Worm (Caenorhabditis elegans): ENCODE data around the gene smex-2.
A peak's percentile ranks its signal among the peaks of the same experiment; 100 is the strongest.

smex-2 gene

DNA sequence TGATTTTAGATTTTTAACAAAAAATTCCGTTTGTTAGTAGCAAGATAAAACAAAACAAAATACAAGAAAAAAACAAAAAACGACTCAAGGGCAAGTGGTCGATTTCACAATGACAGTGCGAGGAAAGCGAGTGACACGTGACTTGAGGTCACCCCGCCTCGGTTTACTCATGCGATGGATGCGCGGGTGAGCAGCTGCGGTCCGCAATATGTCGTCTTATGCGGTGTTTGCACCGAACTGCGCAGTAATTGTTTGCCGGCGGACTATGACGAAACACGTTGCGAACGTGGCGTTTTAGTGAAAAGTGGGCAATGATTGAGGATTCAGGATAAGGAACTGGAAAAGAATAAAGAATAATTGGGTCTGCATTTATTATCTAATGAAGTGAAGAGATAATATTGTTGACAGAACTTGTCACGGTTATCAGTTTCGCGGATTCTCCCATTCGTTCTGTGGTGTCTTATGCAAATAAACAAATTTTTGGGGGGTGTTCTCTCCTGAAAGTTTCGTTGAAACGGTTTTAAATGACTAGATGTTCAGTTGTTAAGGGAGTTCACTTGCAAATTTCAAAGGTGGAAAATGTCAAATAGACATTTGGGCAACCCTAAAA lies 32.2 kb upstream of the smex-2 start (continued):
- TF ChIP-seq duxl-1 (tag; optimal IDR thresholded peaks at IDR 0.05; ENCODE audit: poor library complexity) (peak; percentile 52), dmd-6 (GFP tag; IDR thresholded peaks at IDR 0.05) (peak; percentile 81), jun-1 (tag; optimal IDR thresholded peaks at IDR 0.05) (no peak), ZK337.2 (GFP tag; IDR thresholded peaks at IDR 0.05) (no peak), ztf-7 (tag; optimal IDR thresholded peaks at IDR 0.05) (no peak), daf-16 (GFP tag; optimal IDR thresholded peaks at IDR 0.05) (peak in 1 of 2 experiments; percentile 32), daf-16 (tag; optimal IDR thresholded peaks at IDR 0.05) (peak; percentile 95), D1046.2 (GFP tag; IDR thresholded peaks at IDR 0.05) (no peak), ceh-28 (tag; optimal IDR thresholded peaks at IDR 0.05) (no peak), ceh-20 (GFP tag; IDR thresholded peaks at IDR 0.05) (peak; percentile 64), dmd-9 (GFP tag; IDR thresholded peaks at IDR 0.05) (no peak), dve-1 (tag; optimal IDR thresholded peaks at IDR 0.05; ENCODE audit: insufficient read depth) (peak; percentile 25), zip-11 (GFP tag; IDR thresholded peaks at IDR 0.05) (no peak), lin-38 (GFP tag; IDR thresholded peaks at IDR 0.05) (no peak), ama-1 (optimal IDR thresholded peaks at IDR 0.05) (no peak), ceh-32 (tag; optimal IDR thresholded peaks at IDR 0.05; ENCODE audit: poor library complexity) (no peak), daf-12 (tag; optimal IDR thresholded peaks at IDR 0.05) (no peak)

DNA sequence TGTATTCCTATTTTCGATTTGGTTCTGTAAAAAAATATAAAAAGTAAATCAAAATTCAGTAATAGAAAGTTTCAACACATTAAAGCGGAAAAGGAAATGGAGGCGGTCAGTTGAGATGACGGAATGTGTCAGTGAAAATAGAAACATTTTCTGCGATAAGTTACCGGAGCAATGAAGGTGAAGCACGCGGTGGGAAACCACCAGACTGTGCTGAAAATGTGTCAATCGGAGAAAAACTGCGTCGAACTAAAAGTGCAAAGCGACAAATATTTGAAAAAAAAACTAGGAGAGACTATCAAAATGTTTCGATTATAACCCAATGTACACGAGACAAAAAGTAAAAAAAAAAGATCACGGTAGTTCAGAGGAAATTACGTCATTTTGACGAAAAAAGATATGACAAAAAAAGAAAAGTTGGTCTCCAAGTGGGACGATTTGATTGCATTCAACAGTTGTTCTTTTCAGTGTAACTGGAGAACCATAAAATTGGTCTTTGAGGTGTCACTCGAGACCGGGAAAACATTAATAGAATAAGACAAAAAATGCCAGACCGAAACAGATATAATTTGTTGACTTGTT lies 31.2 kb upstream of the smex-2 start, which contains the start of gene acl-4:
acl-4 (minus strand) TSS at position 27 of the 579 bp plus-strand sequence.
- TF ChIP-seq zip-11 (GFP tag; IDR thresholded peaks at IDR 0.05) (no peak), nhr-102 (tag; optimal IDR thresholded peaks at IDR 0.05) (no peak), mdt-29 (GFP tag; IDR thresholded peaks at IDR 0.05) (no peak), dmd-6 (GFP tag; IDR thresholded peaks at IDR 0.05) (peak; percentile 83), nhr-28 (tag; optimal IDR thresholded peaks at IDR 0.05) (peak; percentile 44), mdl-1 (tag; optimal IDR thresholded peaks at IDR 0.05) (peak in 1 of 2 experiments; percentile 41), dmd-9 (GFP tag; IDR thresholded peaks at IDR 0.05) (no peak), madf-9 (GFP tag; conservative IDR thresholded peaks at IDR 0.05) (no peak), aha-1 (tag) (peak; percentile 64), hlh-11 (tag; optimal IDR thresholded peaks at IDR 0.05) (peak; percentile 3), php-3 (GFP tag; IDR thresholded peaks at IDR 0.05) (no peak), dve-1 (tag; optimal IDR thresholded peaks at IDR 0.05; ENCODE audit: insufficient read depth) (peak; percentile 17), T20F7.1 (GFP tag; optimal IDR thresholded peaks at IDR 0.05) (no peak), mep-1 (tag; optimal IDR thresholded peaks at IDR 0.05) (no peak), daf-16 (GFP tag; optimal IDR thresholded peaks at IDR 0.05) (no peak), daf-16 (tag; optimal IDR thresholded peaks at IDR 0.05) (peak; percentile 47), hlh-30 (tag; optimal IDR thresholded peaks at IDR 0.05; ENCODE audit: insufficient read depth) (peak; percentile 16)

DNA sequence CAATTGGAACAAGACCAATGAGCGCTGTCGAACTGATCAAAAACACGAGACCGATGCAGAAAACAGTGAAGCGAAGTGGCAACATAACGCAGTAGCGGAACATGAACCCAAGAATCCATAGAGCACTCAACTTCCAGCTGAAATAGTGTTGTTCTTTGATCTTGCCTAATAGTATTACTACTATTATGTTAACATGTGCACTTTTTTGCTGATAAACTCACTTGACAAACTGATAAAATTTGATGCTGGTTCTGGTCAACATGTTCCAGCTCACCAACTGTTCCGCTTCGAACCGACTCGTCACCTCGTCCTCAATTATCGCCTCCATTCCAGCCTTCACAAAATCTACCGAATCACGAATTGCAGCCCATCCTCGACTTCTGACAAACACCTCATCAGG lies 29.0 kb upstream of the smex-2 start:
- no peak for TF ChIP-seq lim-7 (GFP tag; IDR thresholded peaks at IDR 0.05)
- peak; percentile 4 for TF ChIP-seq mes-2 (tag; optimal IDR thresholded peaks at IDR 0.05; ENCODE audit: poor library complexity, severe bottlenecking)
- no peak for TF ChIP-seq ceh-28 (tag; optimal IDR thresholded peaks at IDR 0.05)
- no peak for TF ChIP-seq dmd-8 (GFP tag; IDR thresholded peaks at IDR 0.05)
- TF ChIP-seq daf-12 (tag; optimal IDR thresholded peaks at IDR 0.05) = no peak
- no peak for TF ChIP-seq madf-9 (GFP tag; conservative IDR thresholded peaks at IDR 0.05)
- peak; percentile 58 for TF ChIP-seq nhr-28 (tag; optimal IDR thresholded peaks at IDR 0.05)
- no peak for TF ChIP-seq gei-8 (GFP tag; optimal IDR thresholded peaks at IDR 0.05)
- TF ChIP-seq nhr-102 (tag; optimal IDR thresholded peaks at IDR 0.05) = no peak
- TF ChIP-seq Y75B8A.6 (GFP tag; IDR thresholded peaks at IDR 0.05) = no peak
- TF ChIP-seq daf-16 (GFP tag; optimal IDR thresholded peaks at IDR 0.05) = no peak
- TF ChIP-seq daf-16 (tag; optimal IDR thresholded peaks at IDR 0.05) = peak; percentile 83
- TF ChIP-seq hlh-11 (tag; optimal IDR thresholded peaks at IDR 0.05) = peak; percentile 53
- TF ChIP-seq pqm-1 (tag; optimal IDR thresholded peaks at IDR 0.05) = peak; percentile 51
- peak in 1 of 2 experiments; percentile 17 for TF ChIP-seq mdl-1 (tag; optimal IDR thresholded peaks at IDR 0.05)
- TF ChIP-seq ceh-32 (tag; optimal IDR thresholded peaks at IDR 0.05; ENCODE audit: poor library complexity) = no peak
- TF ChIP-seq nhr-77 (tag; optimal IDR thresholded peaks at IDR 0.05) = peak; percentile 59
- TF ChIP-seq nhr-25 (tag; optimal IDR thresholded peaks at IDR 0.05; ENCODE audit: borderline replicate concordance, insufficient read depth) = no peak
- TF ChIP-seq dpl-1 (GFP tag; optimal IDR thresholded peaks at IDR 0.05) = no peak
- peak; percentile 48 for TF ChIP-seq dve-1 (tag; optimal IDR thresholded peaks at IDR 0.05; ENCODE audit: insufficient read depth)
- TF ChIP-seq dmd-6 (GFP tag; IDR thresholded peaks at IDR 0.05) = peak; percentile 53
- TF ChIP-seq nhr-76 (tag; optimal IDR thresholded peaks at IDR 0.05) = no peak

Data from whole organism, L4 larva.